Fruit fly (Drosophila melanogaster) whole organism, embryonic: ENCODE results near the gene CG32650.
A peak's percentile ranks its signal among the peaks of the same experiment; 100 is the strongest.

Experiments
- Adf1 ChIP-seq: fragments of 200-800 bp; sonication (Bioruptor generic); IDR thresholded peaks from 2 replicates; pipeline ENCODE4 v1.3.6; 2022; ENCODE audit warnings: missing biosample characterization, missing genetic modification characterization
- Atf3 ChIP-seq: fragments of 200-800 bp; sonication (Bioruptor generic); optimal IDR thresholded peaks from 3 replicates; lab custom pipeline; 2016; ENCODE audit warnings: missing biosample characterization, missing genetic modification characterization
- Atf6 ChIP-seq: fragments of 200-800 bp; sonication (Bioruptor generic); IDR thresholded peaks from 2 replicates; pipeline ENCODE4 v1.3.6; 2022; ENCODE audit warnings: missing biosample characterization, missing genetic modification characterization
- B-H1 ChIP-seq: fragments of 200-800 bp; sonication (Bioruptor generic); IDR thresholded peaks from 3 replicates; pipeline ENCODE4 v1.3.6; 2022; ENCODE audit warnings: missing biosample characterization, missing genetic modification characterization
- CG12104 ChIP-seq: fragments of 200-800 bp; sonication (Bioruptor generic); optimal IDR thresholded peaks from 3 replicates; lab custom pipeline; 2016; ENCODE audit warnings: missing biosample characterization, missing genetic modification characterization
- CG12219 ChIP-seq: fragments of 200-800 bp; sonication (Bioruptor generic); optimal IDR thresholded peaks from 3 replicates; lab custom pipeline; 2018; ENCODE audit warnings: missing biosample characterization, mild to moderate bottlenecking, missing genetic modification characterization
- CG13123 ChIP-seq: fragments of 200-800 bp; sonication (Bioruptor generic); optimal IDR thresholded peaks from 2 replicates; lab custom pipeline; 2016; ENCODE audit warnings: missing biosample characterization, missing genetic modification characterization
- CG13775 ChIP-seq: fragments of 200-800 bp; sonication (Bioruptor generic); optimal IDR thresholded peaks from 3 replicates; lab custom pipeline; 2017; ENCODE audit warnings: missing biosample characterization, mild to moderate bottlenecking, missing genetic modification characterization
- CG14050 ChIP-seq: fragments of 200-800 bp; sonication (Bioruptor generic); IDR thresholded peaks from 3 replicates; pipeline ENCODE4 v1.3.6; 2022; ENCODE audit warnings: missing biosample characterization, missing genetic modification characterization
- CG15073 ChIP-seq: fragments of 200-800 bp; sonication (Bioruptor generic); optimal IDR thresholded peaks from 2 replicates; lab custom pipeline; 2016; ENCODE audit warnings: missing biosample characterization, missing genetic modification characterization
- CG18599 ChIP-seq: fragments of 200-800 bp; sonication (Bioruptor generic); optimal IDR thresholded peaks from 3 replicates; lab custom pipeline; 2017; ENCODE audit warnings: missing biosample characterization, missing genetic modification characterization, mild to moderate bottlenecking, moderate library complexity, missing genetic modification reagents
- CG2678 ChIP-seq: fragments of 200-800 bp; sonication (Bioruptor generic); optimal IDR thresholded peaks from 3 replicates; lab custom pipeline; 2019; ENCODE audit warnings: missing biosample characterization, mild to moderate bottlenecking, missing genetic modification characterization, moderate library complexity
- CG30403 ChIP-seq: fragments of 200-800 bp; sonication (Bioruptor generic); optimal IDR thresholded peaks from 3 replicates; lab custom pipeline; 2016; ENCODE audit warnings: missing biosample characterization, missing genetic modification characterization
- CG32532 ChIP-seq: fragments of 200-800 bp; sonication (Bioruptor generic); IDR thresholded peaks from 2 replicates; pipeline ENCODE4 v1.3.6; 2022; ENCODE audit warnings: missing biosample characterization, missing genetic modification characterization
- CG32767 ChIP-seq: fragments of 200-800 bp; sonication (Bioruptor generic); IDR thresholded peaks from 2 replicates; pipeline ENCODE4 v1.3.6; 2022; ENCODE audit warnings: missing biosample characterization, missing genetic modification characterization
- CG34422 ChIP-seq: fragments of 200-800 bp; sonication (Bioruptor generic); IDR thresholded peaks from 3 replicates; pipeline ENCODE4 v1.3.6; 2022; ENCODE audit warnings: missing biosample characterization, missing genetic modification characterization
- CG3838 ChIP-seq: fragments of 200-800 bp; sonication (Bioruptor generic); optimal IDR thresholded peaks from 3 replicates; lab custom pipeline; 2016; ENCODE audit warnings: missing biosample characterization, missing genetic modification characterization
- CG4360 ChIP-seq: fragments of 200-800 bp; sonication (Bioruptor generic); IDR thresholded peaks from 2 replicates; pipeline ENCODE4 v1.3.6; 2022; ENCODE audit warnings: missing biosample characterization, missing genetic modification characterization
- CG43689 ChIP-seq: fragments of 200-800 bp; sonication (Bioruptor generic); IDR thresholded peaks from 2 replicates; pipeline ENCODE4 v1.3.6; 2022; ENCODE audit warnings: missing biosample characterization, missing genetic modification characterization
- CG4404 ChIP-seq: fragments of 200-800 bp; sonication (Bioruptor generic); IDR thresholded peaks from 2 replicates; pipeline ENCODE4 v1.3.6; 2022; ENCODE audit warnings: missing biosample characterization, missing genetic modification characterization
- CG5245 ChIP-seq: fragments of 200-800 bp; sonication (Bioruptor generic); optimal IDR thresholded peaks from 3 replicates; lab custom pipeline; 2016; ENCODE audit warnings: missing biosample characterization, missing genetic modification characterization
- CG7357 ChIP-seq: fragments of 200-800 bp; sonication (Bioruptor generic); IDR thresholded peaks from 3 replicates; pipeline ENCODE4 v1.3.6; 2022; ENCODE audit warnings: missing biosample characterization, missing genetic modification characterization
- CG7839 ChIP-seq: fragments of 200-800 bp; sonication (Bioruptor generic); optimal IDR thresholded peaks from 3 replicates; lab custom pipeline; 2018; ENCODE audit warnings: missing biosample characterization, mild to moderate bottlenecking, missing genetic modification characterization, moderate library complexity
- CG8281 ChIP-seq: fragments of 200-800 bp; sonication (Bioruptor generic); optimal IDR thresholded peaks from 2 replicates; lab custom pipeline; 2018; ENCODE audit warnings: missing biosample characterization, mild to moderate bottlenecking, missing genetic modification characterization, moderate library complexity
- CG9727 ChIP-seq: fragments of 200-800 bp; sonication (Bioruptor generic); optimal IDR thresholded peaks from 3 replicates; lab custom pipeline; 2017; ENCODE audit warnings: missing biosample characterization, mild to moderate bottlenecking, missing genetic modification characterization
- CG9817 ChIP-seq: fragments of 200-800 bp; sonication (Bioruptor generic); optimal IDR thresholded peaks from 2 replicates; lab custom pipeline; 2018; ENCODE audit warnings: missing biosample characterization, mild to moderate bottlenecking, missing genetic modification characterization, moderate library complexity
- Fer3 ChIP-seq: fragments of 200-800 bp; sonication (Bioruptor generic); optimal IDR thresholded peaks from 2 replicates; lab custom pipeline; 2018; ENCODE audit warnings: missing biosample characterization, mild to moderate bottlenecking, missing genetic modification characterization, moderate library complexity
- Gug ChIP-seq: fragments of 200-800 bp; sonication (Bioruptor generic); IDR thresholded peaks from 4 replicates; pipeline ENCODE4 v1.3.6; 2022; ENCODE audit warnings: missing biosample characterization, missing genetic modification characterization
- HHEX ChIP-seq: fragments of 200-800 bp; sonication (Bioruptor generic); optimal IDR thresholded peaks from 3 replicates; lab custom pipeline; 2017; ENCODE audit warnings: missing biosample characterization, mild to moderate bottlenecking, missing genetic modification characterization, missing genetic modification reagents
- Lhr ChIP-seq: fragments of 200-800 bp; sonication (Bioruptor generic); optimal IDR thresholded peaks from 3 replicates; lab custom pipeline; 2017; ENCODE audit warnings: mild to moderate bottlenecking, missing biosample characterization, missing genetic modification reagents, missing genetic modification characterization
- Nf-YC ChIP-seq: fragments of 200-800 bp; optimal IDR thresholded peaks from 3 replicates; lab custom pipeline; 2019; ENCODE audit warnings: missing biosample characterization, mild to moderate bottlenecking, missing genetic modification characterization, moderate library complexity
- Ravus ChIP-seq: fragments of 200-800 bp; sonication (Bioruptor generic); IDR thresholded peaks from 2 replicates; pipeline ENCODE4 v1.3.6; 2022; ENCODE audit warnings: missing biosample characterization, missing genetic modification characterization
- Trl ChIP-seq, 3 experiments: fragments of >200 bp in 2 of 3; fragments of 200-800 bp in 1 of 3; sonication (Bioruptor generic) in 1 of 3; optimal IDR thresholded peaks; 2 replicates in 1 of 3; 3 replicates in 2 of 3; lab custom pipeline; 2016 to 2017; ENCODE audit warnings: missing biosample characterization in 1 of 3, missing genetic modification characterization in 1 of 3
- Usf ChIP-seq: fragments of 200-800 bp; sonication (Bioruptor generic); optimal IDR thresholded peaks from 2 replicates; lab custom pipeline; 2017; ENCODE audit warnings: missing genotype, missing biosample characterization, missing genetic modification characterization
- Xbp1 ChIP-seq: fragments of 200-800 bp; sonication (Bioruptor generic); optimal IDR thresholded peaks from 3 replicates; lab custom pipeline; 2016; ENCODE audit warnings: missing biosample characterization, mild to moderate bottlenecking, missing genetic modification characterization
- bab2 ChIP-seq: fragments of 200-800 bp; sonication (Bioruptor generic); optimal IDR thresholded peaks from 2 replicates; lab custom pipeline; 2016; ENCODE audit warnings: missing biosample characterization, missing genetic modification characterization
- chn ChIP-seq: fragments of 200-800 bp; sonication (Bioruptor generic); optimal IDR thresholded peaks from 2 replicates; lab custom pipeline; 2016; ENCODE audit warnings: missing biosample characterization, missing genetic modification characterization
- danr ChIP-seq: fragments of 200-800 bp; sonication (Bioruptor generic); IDR thresholded peaks from 2 replicates; pipeline ENCODE4 v1.3.6; 2022; ENCODE audit warnings: missing biosample characterization, missing genetic modification characterization
- eyg ChIP-seq: fragments of 200-800 bp; sonication (Bioruptor generic); optimal IDR thresholded peaks from 3 replicates; lab custom pipeline; 2016; ENCODE audit warnings: missing biosample characterization, missing genetic modification characterization
- ftz-f1 ChIP-seq: fragments of 200-800 bp; sonication (Bioruptor generic); optimal IDR thresholded peaks from 2 replicates; lab custom pipeline; 2016; ENCODE audit warnings: missing biosample characterization, missing genetic modification characterization
- klu ChIP-seq: fragments of 200-800 bp; sonication (Bioruptor generic); IDR thresholded peaks from 2 replicates; pipeline ENCODE4 v1.3.6; 2022; ENCODE audit warnings: missing biosample characterization, missing genetic modification characterization
- kni ChIP-seq: fragments of 200-800 bp; sonication (Bioruptor generic); optimal IDR thresholded peaks from 3 replicates; lab custom pipeline; 2017; ENCODE audit warnings: mild to moderate bottlenecking, missing biosample characterization, missing genetic modification reagents, missing genetic modification characterization
- lab ChIP-seq: fragments of 200-800 bp; sonication (Bioruptor generic); optimal IDR thresholded peaks from 3 replicates; lab custom pipeline; 2017; ENCODE audit warnings: missing biosample characterization, missing genetic modification characterization, mild to moderate bottlenecking, moderate library complexity, missing genetic modification reagents
- luna ChIP-seq: fragments of 200-800 bp; sonication (Bioruptor generic); optimal IDR thresholded peaks from 2 replicates; lab custom pipeline; 2016; ENCODE audit warnings: missing biosample characterization, missing genetic modification characterization
- mirr ChIP-seq: fragments of 200-800 bp; sonication (Bioruptor generic); optimal IDR thresholded peaks from 3 replicates; lab custom pipeline; 2018; ENCODE audit warnings: missing biosample characterization, mild to moderate bottlenecking, missing genetic modification characterization
- pb ChIP-seq: fragments of 200-800 bp; sonication (Bioruptor generic); optimal IDR thresholded peaks from 3 replicates; lab custom pipeline; 2016; ENCODE audit warnings: missing biosample characterization, missing genetic modification characterization
- peb ChIP-seq: fragments of 200-800 bp; sonication (Bioruptor generic); IDR thresholded peaks from 2 replicates; pipeline ENCODE4 v1.3.6; 2022; ENCODE audit warnings: missing biosample characterization, missing genetic modification characterization
- pho ChIP-seq: fragments of 200-800 bp; sonication (Bioruptor generic); optimal IDR thresholded peaks from 2 replicates; lab custom pipeline; 2016; ENCODE audit warnings: missing biosample characterization, missing genetic modification characterization
- pita ChIP-seq: fragments of 200-800 bp; sonication (Bioruptor generic); optimal IDR thresholded peaks from 2 replicates; lab custom pipeline; 2017; ENCODE audit warnings: missing biosample characterization, mild to moderate bottlenecking, missing genetic modification characterization
- pum ChIP-seq: fragments of 200-800 bp; sonication (Bioruptor generic); optimal IDR thresholded peaks from 2 replicates; lab custom pipeline; 2016; ENCODE audit warnings: missing biosample characterization, missing genetic modification characterization
- stwl ChIP-seq: fragments of 200-800 bp; sonication (Bioruptor generic); optimal IDR thresholded peaks from 3 replicates; lab custom pipeline; 2018; ENCODE audit warnings: missing biosample characterization, mild to moderate bottlenecking, missing genetic modification characterization, moderate library complexity

The CG32650 gene

dm6 chrX:12895114-12895723 is 3.2 kb downstream of the CG32650 start (continued):
- TF ChIP-seq HHEX (GFP tag; lab: Kevin White, UChicago), result no peak
- peak; percentile 45 for TF ChIP-seq mirr (GFP tag; lab: Kevin White, UChicago)
- no peak for TF ChIP-seq pita (GFP tag; lab: Kevin White, UChicago)
- TF ChIP-seq CG7357 (GFP tag; lab: Robert Waterston, UW), result no peak
- no peak for TF ChIP-seq Nf-YC (tag; lab: Kevin White, UChicago)
- TF ChIP-seq chn (GFP tag; lab: Kevin White, UChicago), result no peak
- no peak for TF ChIP-seq CG3838 (GFP tag; lab: Kevin White, UChicago)
- TF ChIP-seq B-H1, result no peak
- TF ChIP-seq danr (GFP tag; lab: Robert Waterston, UW), result no peak
- no peak for TF ChIP-seq kni (GFP tag; lab: Kevin White, UChicago)
- no peak for TF ChIP-seq luna (GFP tag; lab: Kevin White, UChicago)
- TF ChIP-seq CG8281 (tag; lab: Kevin White, UChicago), result no peak
- TF ChIP-seq CG43689 (GFP tag; lab: Robert Waterston, UW), result no peak
- no peak for TF ChIP-seq CG13123 (GFP tag; lab: Kevin White, UChicago)
- no peak for TF ChIP-seq Usf
- no peak for TF ChIP-seq CG9817 (tag; lab: Kevin White, UChicago)
- peak; percentile 38 for TF ChIP-seq CG18599 (GFP tag; lab: Kevin White, UChicago)
- TF ChIP-seq CG34422 (GFP tag; lab: Robert Waterston, UW), result no peak
- no peak for TF ChIP-seq Lhr (GFP tag; lab: Kevin White, UChicago)
- no peak for TF ChIP-seq CG4404 (GFP tag; lab: Robert Waterston, UW)
- TF ChIP-seq CG14050 (GFP tag; lab: Robert Waterston, UW), result no peak
- no peak for TF ChIP-seq CG13775
- peak; percentile 1 for TF ChIP-seq CG30403
- TF ChIP-seq CG2678, result peak; percentile 42
- TF ChIP-seq CG12219 (GFP tag; lab: Kevin White, UChicago), result no peak
- TF ChIP-seq Gug, result no peak
- TF ChIP-seq CG9727 (GFP tag; lab: Kevin White, UChicago), result no peak
- no peak for TF ChIP-seq pho (GFP tag; lab: Kevin White, UChicago)
- no peak for TF ChIP-seq CG7839 (tag; lab: Kevin White, UChicago)
- no peak for TF ChIP-seq pb (GFP tag; lab: Kevin White, UChicago)
- TF ChIP-seq Fer3 (tag; lab: Kevin White, UChicago), result no peak
- TF ChIP-seq Atf3, result no peak
- TF ChIP-seq ftz-f1 (GFP tag; lab: Kevin White, UChicago), result no peak
- peak; percentile 44 for TF ChIP-seq lab (GFP tag; lab: Kevin White, UChicago)
- no peak for TF ChIP-seq CG5245 (GFP tag; lab: Kevin White, UChicago)
- TF ChIP-seq CG12104 (GFP tag; lab: Kevin White, UChicago), result no peak
- 0 out of 2 replicates have a peak, but pooled peaks have one; percentile 18 for TF ChIP-seq Atf6 (GFP tag; lab: Robert Waterston, UW)
- no peak for TF ChIP-seq CG15073 (GFP tag; lab: Kevin White, UChicago)
- TF ChIP-seq klu (GFP tag; lab: Robert Waterston, UW), result no peak
- no peak for TF ChIP-seq CG32767
- TF ChIP-seq pum, result no peak
- no peak for TF ChIP-seq Adf1 (GFP tag; lab: Robert Waterston, UW)
- peak; percentile 57; the same call in 1 of the 2 replicates for TF ChIP-seq CG4360
- no peak for TF ChIP-seq peb (GFP tag; lab: Robert Waterston, UW)
- no peak for TF ChIP-seq Xbp1 (GFP tag; lab: Kevin White, UChicago)
- peak; percentile 7 for TF ChIP-seq bab2 (GFP tag; lab: Kevin White, UChicago)
- no peak for TF ChIP-seq stwl
- TF ChIP-seq CG32532 (GFP tag; lab: Robert Waterston, UW), result peak; percentile 28; the same call in 1 of the 2 replicates
- no peak for TF ChIP-seq Ravus (GFP tag; lab: Robert Waterston, UW)
- TF ChIP-seq eyg (GFP tag; lab: Kevin White, UChicago), result no peak
- TF ChIP-seq Trl (optimal IDR thresholded peaks at IDR 0.05; lab: Kevin White, UChicago), result peak; percentile 55 to 73
- TF ChIP-seq Trl (GFP tag; optimal IDR thresholded peaks at IDR 0.05; lab: Kevin White, UChicago), result no peak
